Fruit fly (Drosophila melanogaster): ENCODE results near the gene CG11586.
A peak's percentile ranks its signal among the peaks of the same experiment; 100 is the strongest.

The CG11586 gene

DNA sequence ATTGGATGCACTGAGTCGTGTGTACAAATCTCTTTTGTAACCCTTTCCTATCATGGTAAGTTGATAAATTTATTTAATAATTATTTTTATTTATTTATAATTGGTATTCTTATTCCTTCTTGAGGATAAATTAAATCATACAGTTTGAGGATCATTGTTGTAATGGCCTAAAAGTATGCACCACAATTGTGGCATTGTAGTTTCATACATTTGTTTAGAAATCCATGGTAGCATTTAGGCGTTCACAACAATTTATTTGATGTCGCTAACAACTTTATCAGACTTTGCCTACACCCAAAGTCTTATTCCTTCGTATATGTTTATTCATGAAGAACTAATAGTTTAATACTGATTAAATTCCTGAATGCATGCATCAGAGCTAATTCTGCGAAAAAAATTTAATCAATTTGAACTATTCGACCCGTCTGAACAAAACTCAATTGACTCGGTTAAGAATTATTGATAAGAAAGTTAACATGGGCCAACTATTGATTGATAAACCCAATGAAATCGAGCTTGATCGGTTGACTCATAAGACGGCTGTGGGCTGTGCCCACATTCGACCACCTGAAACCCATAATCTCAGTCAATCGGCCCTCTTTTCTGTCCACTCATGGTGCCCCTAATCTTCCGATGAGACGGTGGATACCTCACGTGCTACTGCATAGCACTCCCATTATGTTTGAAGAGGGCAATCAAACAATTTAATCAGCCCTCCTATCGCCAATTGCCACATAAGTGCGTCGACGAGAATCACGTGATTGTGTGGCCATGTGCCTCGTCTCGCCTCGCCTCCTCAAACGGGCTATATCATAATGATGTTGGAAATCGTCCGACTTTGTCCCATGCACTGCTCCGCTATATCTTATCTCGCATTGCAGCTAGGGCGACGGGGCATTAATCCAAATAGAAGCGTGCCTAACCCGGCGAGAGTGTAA lies 42.7 kb downstream of the CG11586 start (continued):
- TF ChIP-seq bab2 (GFP tag; optimal IDR thresholded peaks at IDR 0.05) = no peak
- no peak for TF ChIP-seq Abd-B (GFP tag; optimal IDR thresholded peaks at IDR 0.05)
- TF ChIP-seq CG9817 (tag; optimal IDR thresholded peaks at IDR 0.05) = no peak
- TF ChIP-seq CG11560 (tag; IDR thresholded peaks at IDR 0.05) = no peak
- no peak for TF ChIP-seq nerfin-1 (tag; optimal IDR thresholded peaks at IDR 0.05)
- no peak for TF ChIP-seq ewg (GFP tag; optimal IDR thresholded peaks at IDR 0.05)
- no peak for TF ChIP-seq Lhr (GFP tag; optimal IDR thresholded peaks at IDR 0.05)
- no peak for TF ChIP-seq CG10366 (GFP tag; IDR thresholded peaks at IDR 0.05)
- TF ChIP-seq CG31388 (GFP tag; optimal IDR thresholded peaks at IDR 0.05) = no peak
- TF ChIP-seq CG7963 (GFP tag; IDR thresholded peaks at IDR 0.05; ENCODE audit: partially characterized antibody) = no peak
- no peak for TF ChIP-seq lilli (GFP tag; optimal IDR thresholded peaks at IDR 0.05)
- no peak for TF ChIP-seq CG15696 (tag; optimal IDR thresholded peaks at IDR 0.05)
- TF ChIP-seq CG12942 (GFP tag; optimal IDR thresholded peaks at IDR 0.05) = no peak
- no peak for TF ChIP-seq CG16815 (GFP tag; optimal IDR thresholded peaks at IDR 0.05)
- no peak for TF ChIP-seq CG9876 (GFP tag; optimal IDR thresholded peaks at IDR 0.05)
- 0 out of 2 replicates have a peak, but pooled peaks have one; percentile 17 for TF ChIP-seq toy (GFP tag; IDR thresholded peaks at IDR 0.05)
- TF ChIP-seq hkb (optimal IDR thresholded peaks at IDR 0.05) = no peak
- no peak for TF ChIP-seq hkb (GFP tag; IDR thresholded peaks at IDR 0.05)
- no peak for TF ChIP-seq HLH54F (GFP tag; optimal IDR thresholded peaks at IDR 0.05)
- TF ChIP-seq Atf-2 (GFP tag; optimal IDR thresholded peaks at IDR 0.05) = no peak
- no peak for TF ChIP-seq Doc3 (GFP tag; IDR thresholded peaks at IDR 0.05; ENCODE audit: partially characterized antibody)
- TF ChIP-seq sd (tag; optimal IDR thresholded peaks at IDR 0.05) = peak; percentile 90
- no peak for TF ChIP-seq rib (GFP tag; IDR thresholded peaks at IDR 0.05)
- TF ChIP-seq CG4707 (GFP tag; optimal IDR thresholded peaks at IDR 0.05) = no peak
- TF ChIP-seq phol (tag; optimal IDR thresholded peaks at IDR 0.05) = no peak
- TF ChIP-seq CG10654 (GFP tag; optimal IDR thresholded peaks at IDR 0.05) = no peak
- no peak for TF ChIP-seq Poxn (GFP tag; IDR thresholded peaks at IDR 0.05)
- TF ChIP-seq Optix (GFP tag; IDR thresholded peaks at IDR 0.05) = no peak
- TF ChIP-seq sug (tag; optimal IDR thresholded peaks at IDR 0.05) = peak; percentile 96
- no peak for TF ChIP-seq Ptx1 (GFP tag; IDR thresholded peaks at IDR 0.05)
- TF ChIP-seq emc (GFP tag; optimal IDR thresholded peaks at IDR 0.05) = no peak
- no peak for TF ChIP-seq Xrp1 (GFP tag; IDR thresholded peaks at IDR 0.05)
- no peak for TF ChIP-seq Sry-β (GFP tag; optimal IDR thresholded peaks at IDR 0.05)
- no peak for TF ChIP-seq tna (GFP tag; IDR thresholded peaks at IDR 0.05; ENCODE audit: partially characterized antibody)
- TF ChIP-seq yki (optimal IDR thresholded peaks at IDR 0.05) = no peak
- no peak for TF ChIP-seq CG17829 (tag; optimal IDR thresholded peaks at IDR 0.05)
- TF ChIP-seq Oaz (GFP tag; IDR thresholded peaks at IDR 0.05) = no peak
- TF ChIP-seq CG2889 (GFP tag; IDR thresholded peaks at IDR 0.05) = no peak
- TF ChIP-seq D (optimal IDR thresholded peaks at IDR 0.05) = no peak
- no peak for TF ChIP-seq D (GFP tag; optimal IDR thresholded peaks at IDR 0.05)
- peak; percentile 28; the same call in 1 of the 2 replicates for TF ChIP-seq Drgx (GFP tag; IDR thresholded peaks at IDR 0.05)
- TF ChIP-seq CG7839 (tag; optimal IDR thresholded peaks at IDR 0.05) = no peak
- peak; percentile 30 for TF ChIP-seq CG2875 (GFP tag; optimal IDR thresholded peaks at IDR 0.05)
- TF ChIP-seq zen (tag; optimal IDR thresholded peaks at IDR 0.05) = no peak
- peak; percentile 65 for TF ChIP-seq GATAe (GFP tag; conservative IDR thresholded peaks at IDR 0.05)
- TF ChIP-seq unpg (GFP tag; optimal IDR thresholded peaks at IDR 0.05) = no peak
- TF ChIP-seq Awh (GFP tag; IDR thresholded peaks at IDR 0.05) = peak; percentile 56; the same call in 1 of the 2 replicates
- TF ChIP-seq CG9437 (GFP tag; optimal IDR thresholded peaks at IDR 0.05) = no peak
- no peak for TF ChIP-seq Dref (GFP tag; IDR thresholded peaks at IDR 0.05)
- peak; percentile 96 for TF ChIP-seq CG6654 (GFP tag; optimal IDR thresholded peaks at IDR 0.05)

Measured in whole organism, embryonic.